Worm (Caenorhabditis elegans) whole organism, late embryonic: ENCODE results near the gene clhm-1.

ENCODE experiments used
- C38D4.7 ChIP-seq: fragments of 200-800 bp; sonication (Bioruptor generic); optimal IDR thresholded peaks from 2 replicates; lab custom pipeline; 2018; ENCODE audit warnings: mild to moderate bottlenecking, missing genetic modification characterization, moderate library complexity, missing compliant biosample characterization
- K02D7.2 ChIP-seq: sonication (generic microtip); optimal IDR thresholded peaks from 2 replicates; lab custom pipeline; 2017; ENCODE audit warnings: mild to moderate bottlenecking, missing genetic modification characterization, missing compliant biosample characterization
- K09A11.1 ChIP-seq: sonication (generic microtip); optimal IDR thresholded peaks from 2 replicates; lab custom pipeline; 2017; ENCODE audit warnings: antibody characterized with exemption, mild to moderate bottlenecking, missing genetic modification characterization, missing compliant biosample characterization; ENCODE audit not compliant: insufficient read depth
- T23F11.4 ChIP-seq: fragments of 200-800 bp; sonication (Bioruptor generic); optimal IDR thresholded peaks from 2 replicates; lab custom pipeline; 2018; ENCODE audit warnings: mild to moderate bottlenecking, missing genetic modification characterization, missing compliant biosample characterization
- Y22D7AL.16 ChIP-seq: sonication (generic microtip); optimal IDR thresholded peaks from 2 replicates; lab custom pipeline; 2016; ENCODE audit warnings: missing genetic modification characterization, missing compliant biosample characterization
- ahr-1 ChIP-seq: sonication (generic microtip); optimal IDR thresholded peaks from 2 replicates; lab custom pipeline; 2016; ENCODE audit warnings: missing genetic modification characterization, missing compliant biosample characterization
- ceh-18 ChIP-seq: sonication (generic microtip); optimal IDR thresholded peaks from 2 replicates; lab custom pipeline; 2016; ENCODE audit warnings: missing genetic modification characterization, missing compliant biosample characterization
- ceh-22 ChIP-seq: sonication (generic microtip); optimal IDR thresholded peaks from 2 replicates; lab custom pipeline; 2017; ENCODE audit warnings: missing biosample characterization, missing genetic modification characterization
- ceh-24 ChIP-seq: sonication (generic microtip); optimal IDR thresholded peaks from 2 replicates; lab custom pipeline; 2016; ENCODE audit warnings: mild to moderate bottlenecking, missing genetic modification characterization, missing compliant biosample characterization
- ceh-30 ChIP-seq: fragments of 150-350 bp; optimal IDR thresholded peaks from 2 replicates; lab custom pipeline; 2014; ENCODE audit warnings: missing biosample characterization, missing genetic modification characterization
- ceh-31 ChIP-seq: sonication (generic microtip); optimal IDR thresholded peaks from 2 replicates; lab custom pipeline; 2016; ENCODE audit warnings: missing genetic modification characterization, missing compliant biosample characterization
- ceh-45 ChIP-seq: fragments of 200-800 bp; sonication (Bioruptor generic); IDR thresholded peaks from 2 replicates; pipeline ENCODE4 v1.3.6; 2022; ENCODE audit warnings: missing genetic modification reagents, missing genetic modification characterization, missing compliant biosample characterization
- che-1 ChIP-seq: sonication (generic microtip); optimal IDR thresholded peaks from 2 replicates; lab custom pipeline; 2016; ENCODE audit warnings: mild to moderate bottlenecking, missing genetic modification characterization, missing compliant biosample characterization
- dve-1 ChIP-seq: sonication (generic microtip); optimal IDR thresholded peaks from 2 replicates; lab custom pipeline; 2017; ENCODE audit warnings: antibody characterized with exemption, mild to moderate bottlenecking, missing genetic modification characterization, missing compliant biosample characterization
- elt-4 ChIP-seq: sonication (generic microtip); optimal IDR thresholded peaks from 2 replicates; lab custom pipeline; 2016; ENCODE audit warnings: missing genetic modification characterization, missing compliant biosample characterization
- ets-4 ChIP-seq: sonication (generic microtip); optimal IDR thresholded peaks from 2 replicates; lab custom pipeline; 2016; ENCODE audit warnings: missing genetic modification characterization, missing compliant biosample characterization
- eyg-1 ChIP-seq: sonication (generic microtip); optimal IDR thresholded peaks from 2 replicates; lab custom pipeline; 2016; ENCODE audit warnings: missing genotype, missing genetic modification characterization, missing compliant biosample characterization
- fkh-10 ChIP-seq: fragments of 150-350 bp; optimal IDR thresholded peaks from 2 replicates; lab custom pipeline; 2014; ENCODE audit warnings: missing biosample characterization, missing genetic modification reagents, missing genetic modification characterization
- gmeb-2 ChIP-seq: sonication (generic microtip); optimal IDR thresholded peaks from 2 replicates; lab custom pipeline; 2016; ENCODE audit warnings: missing genetic modification characterization, inconsistent platforms, missing compliant biosample characterization
- hlh-15 ChIP-seq: sonication (generic microtip); optimal IDR thresholded peaks from 2 replicates; lab custom pipeline; 2016; ENCODE audit warnings: missing genetic modification characterization, missing compliant biosample characterization
- hlh-8 ChIP-seq: sonication (generic microtip); optimal IDR thresholded peaks from 2 replicates; lab custom pipeline; 2016; ENCODE audit warnings: missing genotype, missing genetic modification characterization, missing compliant biosample characterization
- lim-6 ChIP-seq: sonication (generic microtip); optimal IDR thresholded peaks from 2 replicates; lab custom pipeline; 2016; ENCODE audit warnings: missing genetic modification characterization, missing compliant biosample characterization
- lin-11 ChIP-seq: fragments of 200-800 bp; sonication (Bioruptor generic); optimal IDR thresholded peaks from 2 replicates; lab custom pipeline; 2018; ENCODE audit warnings: mild to moderate bottlenecking, missing genetic modification characterization, missing compliant biosample characterization
- madf-2 ChIP-seq: sonication (generic microtip); optimal IDR thresholded peaks from 2 replicates; lab custom pipeline; 2017; ENCODE audit warnings: missing genetic modification characterization, missing compliant biosample characterization
- nfya-1 ChIP-seq: sonication (generic microtip); optimal IDR thresholded peaks from 2 replicates; lab custom pipeline; 2017; ENCODE audit warnings: missing genetic modification characterization, mild to moderate bottlenecking, missing compliant biosample characterization, antibody characterized with exemption, moderate library complexity
- nhr-11 ChIP-seq: fragments of 150-350 bp; optimal IDR thresholded peaks from 2 replicates; lab custom pipeline; 2014; ENCODE audit warnings: missing biosample characterization, missing genetic modification characterization
- odd-2 ChIP-seq: sonication (generic microtip); optimal IDR thresholded peaks from 2 replicates; lab custom pipeline; 2017; ENCODE audit warnings: antibody characterized with exemption, mild to moderate bottlenecking, missing genetic modification characterization, missing compliant biosample characterization
- pat-9 ChIP-seq: fragments of 200-800 bp; sonication (Bioruptor generic); optimal IDR thresholded peaks from 2 replicates; lab custom pipeline; 2018; ENCODE audit warnings: mild to moderate bottlenecking, missing genetic modification characterization, moderate library complexity, missing compliant biosample characterization
- pax-1 ChIP-seq: fragments of 150-350 bp; optimal IDR thresholded peaks from 2 replicates; lab custom pipeline; 2014; ENCODE audit warnings: missing biosample characterization, missing genetic modification characterization
- pha-2 ChIP-seq: sonication (generic microtip); optimal IDR thresholded peaks from 2 replicates; lab custom pipeline; 2017; ENCODE audit warnings: mild to moderate bottlenecking, missing genetic modification characterization, missing compliant biosample characterization
- pha-4 ChIP-seq: fragments of 150-350 bp; optimal IDR thresholded peaks from 2 replicates; lab custom pipeline; 2018; ENCODE audit warnings: missing biosample characterization, missing genetic modification reagents, missing genetic modification characterization
- pqm-1 ChIP-seq: sonication (generic microtip); optimal IDR thresholded peaks from 2 replicates; lab custom pipeline; 2016; ENCODE audit warnings: missing genetic modification characterization, missing compliant biosample characterization
- pros-1 ChIP-seq: fragments of 150-350 bp; optimal IDR thresholded peaks from 2 replicates; lab custom pipeline; 2014; ENCODE audit warnings: missing biosample characterization, missing genetic modification reagents, missing genetic modification characterization
- ref-2 ChIP-seq: sonication (generic microtip); optimal IDR thresholded peaks from 2 replicates; lab custom pipeline; 2016; ENCODE audit warnings: missing genetic modification characterization, missing compliant biosample characterization
- rnt-1 ChIP-seq: sonication (generic microtip); optimal IDR thresholded peaks from 2 replicates; lab custom pipeline; 2016; ENCODE audit warnings: missing genetic modification characterization, missing compliant biosample characterization
- sdc-2 ChIP-seq: sonication (generic microtip); optimal IDR thresholded peaks from 2 replicates; lab custom pipeline; 2016; ENCODE audit warnings: missing genotype, missing genetic modification characterization, missing compliant biosample characterization
- sox-2 ChIP-seq: fragments of 200-800 bp; sonication (Bioruptor generic); IDR thresholded peaks from 2 replicates; pipeline ENCODE4 v1.3.6; 2022; ENCODE audit warnings: missing genetic modification reagents, missing genetic modification characterization, missing compliant biosample characterization
- sox-4 ChIP-seq: sonication (generic microtip); optimal IDR thresholded peaks from 2 replicates; lab custom pipeline; 2017; ENCODE audit warnings: mild to moderate bottlenecking, missing genetic modification characterization, inconsistent platforms, missing compliant biosample characterization
- syd-9 ChIP-seq: sonication (generic microtip); optimal IDR thresholded peaks from 2 replicates; lab custom pipeline; 2016; ENCODE audit warnings: mild to moderate bottlenecking, missing genetic modification characterization, moderate library complexity, missing compliant biosample characterization
- tbx-2 ChIP-seq: sonication (generic microtip); optimal IDR thresholded peaks from 2 replicates; lab custom pipeline; 2016; ENCODE audit warnings: missing genetic modification characterization, missing compliant biosample characterization
- tbx-7 ChIP-seq: sonication (generic microtip); optimal IDR thresholded peaks from 2 replicates; lab custom pipeline; 2016; ENCODE audit warnings: missing genotype, missing genetic modification characterization, missing compliant biosample characterization
- ttx-3 ChIP-seq: sonication (generic microtip); optimal IDR thresholded peaks from 2 replicates; lab custom pipeline; 2016; ENCODE audit warnings: missing genetic modification reagents, missing genetic modification characterization, missing compliant biosample characterization
- unc-42 ChIP-seq: sonication (generic microtip); optimal IDR thresholded peaks from 2 replicates; lab custom pipeline; 2016; ENCODE audit warnings: missing genotype, missing genetic modification characterization, missing compliant biosample characterization
- unc-55 ChIP-seq: sonication (generic microtip); optimal IDR thresholded peaks from 2 replicates; lab custom pipeline; 2017; ENCODE audit warnings: missing biosample characterization, missing genetic modification reagents, missing genetic modification characterization
- zip-5 ChIP-seq: sonication (generic microtip); optimal IDR thresholded peaks from 2 replicates; lab custom pipeline; 2016; ENCODE audit warnings: missing genetic modification characterization, missing compliant biosample characterization

The clhm-1 gene

ce11 chrII:6858835-6859234, 12.0 kb downstream of the clhm-1 start (continued):
- TF ChIP-seq odd-2 (tag; lab: Kevin White, UChicago) (no peak), T23F11.4 (GFP tag; lab: Kevin White, UChicago) (no peak), nhr-11 (no peak), ceh-22 (tag; lab: Kevin White, UChicago) (no peak), ahr-1 (tag; lab: Kevin White, UChicago) (no peak), sox-4 (no peak), ceh-30 (tag; lab: Kevin White, UChicago) (peak; percentile 15), unc-55 (GFP tag; lab: Kevin White, UChicago) (peak; percentile 63), ttx-3 (tag; lab: Kevin White, UChicago) (no peak), pqm-1 (tag; lab: Kevin White, UChicago) (no peak), syd-9 (tag; lab: Kevin White, UChicago) (no peak), pax-1 (tag; lab: Kevin White, UChicago) (no peak), C38D4.7 (no peak), tbx-7 (no peak), elt-4 (no peak), lim-6 (no peak), Y22D7AL.16 (tag; lab: Kevin White, UChicago) (no peak), sox-2 (GFP tag; lab: Robert Waterston, UW) (no peak; the same call in 1 of the 2 replicates), ceh-45 (GFP tag; lab: Robert Waterston, UW) (no peak), tbx-2 (peak; percentile 82), ceh-24 (tag; lab: Kevin White, UChicago) (no peak), ceh-31 (tag; lab: Kevin White, UChicago) (peak; percentile 82), pat-9 (no peak), zip-5 (tag; lab: Kevin White, UChicago) (no peak), hlh-15 (tag; lab: Kevin White, UChicago) (no peak), K02D7.2 (tag; lab: Kevin White, UChicago) (no peak), che-1 (tag; lab: Kevin White, UChicago) (peak; percentile 23), pros-1 (tag; lab: Kevin White, UChicago) (peak; percentile 25), ref-2 (tag; lab: Kevin White, UChicago) (peak; percentile 48), unc-42 (peak; percentile 50), ets-4 (tag; lab: Kevin White, UChicago) (no peak), pha-4 (tag; lab: Kevin White, UChicago) (no peak), pha-2 (tag; lab: Kevin White, UChicago) (peak; percentile 41), hlh-8 (tag; lab: Kevin White, UChicago) (peak; percentile 32), sdc-2 (tag; lab: Kevin White, UChicago) (no peak), gmeb-2 (tag; lab: Kevin White, UChicago) (no peak), K09A11.1 (tag; lab: Kevin White, UChicago) (peak; percentile 8), nfya-1 (tag; lab: Kevin White, UChicago) (peak; percentile 56), dve-1 (tag; lab: Kevin White, UChicago) (no peak), fkh-10 (GFP tag; lab: Kevin White, UChicago) (no peak), ceh-18 (peak; percentile 57)

- TF ChIP-seq elt-4 (no peak), hlh-8 (tag; lab: Kevin White, UChicago) (no peak), rnt-1 (no peak), madf-2 (tag; lab: Kevin White, UChicago) (no peak), ref-2 (tag; lab: Kevin White, UChicago) (no peak), lin-11 (tag; lab: Kevin White, UChicago) (no peak), gmeb-2 (tag; lab: Kevin White, UChicago) (no peak), eyg-1 (tag; lab: Kevin White, UChicago) (no peak), Y22D7AL.16 (tag; lab: Kevin White, UChicago) (no peak)
These were observed 12.6 kb downstream of the clhm-1 start, which contains the start of gene dnj-5 for ce11 chrII:6858201-6858600. Gene dnj-5, minus strand, starts transcription at chrII:6858301.
